Fruit fly (Drosophila melanogaster) whole organism, embryonic: Measurements from ENCODE around the gene CG8419.

Source experiments
- Aef1 ChIP-seq: fragments of 200-800 bp; sonication (Bioruptor generic); IDR thresholded peaks from 3 replicates; pipeline ENCODE4 v1.3.6; 2022; ENCODE audit warnings: missing biosample characterization, missing genetic modification characterization
- Asciz ChIP-seq: fragments of 200-800 bp; sonication (Bioruptor generic); optimal IDR thresholded peaks from 2 replicates; lab custom pipeline; 2017; ENCODE audit warnings: missing biosample characterization, mild to moderate bottlenecking, missing genetic modification characterization, missing genetic modification reagents
- Awh ChIP-seq: fragments of 200-800 bp; sonication (Bioruptor generic); IDR thresholded peaks from 2 replicates; pipeline ENCODE4, ENCODE4 v1.3.6; 2022; ENCODE audit warnings: missing biosample characterization, missing genetic modification characterization
- B-H2 ChIP-seq: fragments of 200-800 bp; sonication (Bioruptor generic); optimal IDR thresholded peaks from 2 replicates; lab custom pipeline; 2018; ENCODE audit warnings: missing biosample characterization, mild to moderate bottlenecking, missing genetic modification characterization
- CG11560 ChIP-seq: fragments of 200-800 bp; sonication (Bioruptor generic); IDR thresholded peaks from 3 replicates; pipeline ENCODE4 v1.3.6; 2022; ENCODE audit warnings: missing biosample characterization, missing genetic modification characterization
- CG12104 ChIP-seq: fragments of 200-800 bp; sonication (Bioruptor generic); optimal IDR thresholded peaks from 3 replicates; lab custom pipeline; 2016; ENCODE audit warnings: missing biosample characterization, missing genetic modification characterization
- CG12299 ChIP-seq: fragments of 200-800 bp; sonication (Bioruptor generic); optimal IDR thresholded peaks from 2 replicates; lab custom pipeline; 2018; ENCODE audit warnings: missing biosample characterization, mild to moderate bottlenecking, missing genetic modification characterization
- CG13287 ChIP-seq: fragments of 200-800 bp; sonication (Bioruptor generic); IDR thresholded peaks from 2 replicates; pipeline ENCODE4 v1.3.6; 2022; ENCODE audit warnings: missing biosample characterization, missing genetic modification characterization; ENCODE audit not compliant: partially characterized antibody
- CG14710 ChIP-seq: fragments of 200-800 bp; sonication (Bioruptor generic); optimal IDR thresholded peaks from 3 replicates; lab custom pipeline; 2019; ENCODE audit warnings: missing biosample characterization, mild to moderate bottlenecking, missing genetic modification characterization, moderate library complexity
- CG15269 ChIP-seq: fragments of 200-800 bp; sonication (Bioruptor generic); optimal IDR thresholded peaks from 2 replicates; lab custom pipeline; 2018; ENCODE audit warnings: missing biosample characterization, mild to moderate bottlenecking, missing genetic modification characterization, moderate library complexity
- CG1602 ChIP-seq: fragments of 200-800 bp; sonication (Bioruptor generic); optimal IDR thresholded peaks from 3 replicates; lab custom pipeline; 2016; ENCODE audit warnings: missing biosample characterization, missing genetic modification characterization
- CG16813 ChIP-seq: fragments of 200-800 bp; sonication (Bioruptor generic); IDR thresholded peaks from 3 replicates; pipeline ENCODE4 v1.3.6; 2022; ENCODE audit warnings: missing biosample characterization, missing genetic modification characterization; ENCODE audit not compliant: partially characterized antibody
- CG17186 ChIP-seq: fragments of 200-800 bp; sonication (Bioruptor generic); optimal IDR thresholded peaks from 3 replicates; lab custom pipeline; 2017; ENCODE audit warnings: missing biosample characterization, missing genetic modification reagents, missing genetic modification characterization
- CG17361 ChIP-seq: fragments of 200-800 bp; sonication (Bioruptor generic); IDR thresholded peaks from 3 replicates; pipeline ENCODE4 v1.3.6; 2022; ENCODE audit warnings: missing biosample characterization, missing genetic modification characterization
- CG18262 ChIP-seq: fragments of 200-800 bp; optimal IDR thresholded peaks from 3 replicates; lab custom pipeline; 2019; ENCODE audit warnings: missing biosample characterization, mild to moderate bottlenecking, missing genetic modification characterization, moderate library complexity
- CG18619 ChIP-seq: fragments of 200-800 bp; sonication (Bioruptor generic); optimal IDR thresholded peaks from 3 replicates; lab custom pipeline; 2017; ENCODE audit warnings: missing biosample characterization, mild to moderate bottlenecking, missing genetic modification characterization
- CG2202 ChIP-seq: fragments of 200-800 bp; sonication (Bioruptor generic); optimal IDR thresholded peaks from 2 replicates; lab custom pipeline; 2018; ENCODE audit warnings: missing biosample characterization, mild to moderate bottlenecking, missing genetic modification characterization
- CG30403 ChIP-seq: fragments of 200-800 bp; sonication (Bioruptor generic); optimal IDR thresholded peaks from 3 replicates; lab custom pipeline; 2016; ENCODE audit warnings: missing biosample characterization, missing genetic modification characterization
- CG30431 ChIP-seq: fragments of 200-800 bp; sonication (Bioruptor generic); optimal IDR thresholded peaks from 2 replicates; lab custom pipeline; 2017; ENCODE audit warnings: missing biosample characterization, missing genetic modification characterization
- CG32772 ChIP-seq: fragments of 200-800 bp; sonication (Bioruptor generic); IDR thresholded peaks from 2 replicates; pipeline ENCODE4 v1.3.6; 2022; ENCODE audit warnings: missing biosample characterization, missing genetic modification characterization
- CG33213 ChIP-seq: fragments of 200-800 bp; sonication (Bioruptor generic); optimal IDR thresholded peaks from 3 replicates; lab custom pipeline; 2016; ENCODE audit warnings: missing biosample characterization, missing genetic modification characterization
- CG3407 ChIP-seq: fragments of 200-800 bp; sonication (Bioruptor generic); optimal IDR thresholded peaks from 2 replicates; lab custom pipeline; 2018; ENCODE audit warnings: missing biosample characterization, mild to moderate bottlenecking, missing genetic modification characterization
- CG42726 ChIP-seq: fragments of 200-800 bp; sonication (Bioruptor generic); IDR thresholded peaks from 2 replicates; pipeline ENCODE4 v1.3.6; 2022; ENCODE audit warnings: missing biosample characterization, missing genetic modification characterization; ENCODE audit not compliant: partially characterized antibody
- CG4617 ChIP-seq: fragments of 200-800 bp; sonication (Bioruptor generic); optimal IDR thresholded peaks from 3 replicates; lab custom pipeline; 2016; ENCODE audit warnings: missing biosample characterization, missing genetic modification characterization, borderline replicate concordance
- CG4707 ChIP-seq: fragments of 200-800 bp; sonication (Bioruptor generic); optimal IDR thresholded peaks from 2 replicates; lab custom pipeline; 2018; ENCODE audit warnings: missing biosample characterization, mild to moderate bottlenecking, missing genetic modification characterization, moderate library complexity
- CG6175 ChIP-seq: fragments of 200-800 bp; sonication (Bioruptor generic); IDR thresholded peaks from 3 replicates; pipeline ENCODE4 v1.3.6; 2022; ENCODE audit warnings: missing biosample characterization, missing genetic modification characterization
- CG7556 ChIP-seq: fragments of 200-800 bp; sonication (Bioruptor generic); optimal IDR thresholded peaks from 2 replicates; lab custom pipeline; 2017; ENCODE audit warnings: missing biosample characterization, mild to moderate bottlenecking, missing genetic modification characterization
- CG8089 ChIP-seq: fragments of 200-800 bp; sonication (Bioruptor generic); optimal IDR thresholded peaks from 3 replicates; lab custom pipeline; 2016; ENCODE audit warnings: missing biosample characterization, missing genetic modification characterization
- CG9215 ChIP-seq: fragments of 200-800 bp; sonication (Bioruptor generic); IDR thresholded peaks from 2 replicates; pipeline ENCODE4 v1.3.6; 2022; ENCODE audit warnings: missing biosample characterization, missing genetic modification characterization
- CG9932 ChIP-seq: fragments of 200-800 bp; sonication (Bioruptor generic); IDR thresholded peaks from 2 replicates; pipeline ENCODE4 v1.3.6; 2022; ENCODE audit warnings: missing biosample characterization, missing genetic modification characterization
- GATAe ChIP-seq: fragments of 200-800 bp; sonication (Bioruptor generic); conservative IDR thresholded peaks from 2 replicates; pipeline ENCODE4 v1.3.6; 2022; ENCODE audit warnings: missing biosample characterization, missing genetic modification characterization
- Hmx ChIP-seq: fragments of 200-800 bp; sonication (Bioruptor generic); optimal IDR thresholded peaks from 2 replicates; lab custom pipeline; 2016; ENCODE audit warnings: missing biosample characterization, missing genetic modification characterization
- Hr39 ChIP-seq: fragments of >200 bp; optimal IDR thresholded peaks from 2 replicates; lab custom pipeline; 2017
- MESR4 ChIP-seq: fragments of 200-800 bp; sonication (Bioruptor generic); optimal IDR thresholded peaks from 2 replicates; lab custom pipeline; 2018; ENCODE audit warnings: missing biosample characterization, mild to moderate bottlenecking, missing genetic modification characterization, moderate library complexity
- NC2α ChIP-seq: fragments of 200-800 bp; sonication (Bioruptor generic); optimal IDR thresholded peaks from 2 replicates; lab custom pipeline; 2016; ENCODE audit warnings: missing biosample characterization, missing genetic modification characterization
- Optix ChIP-seq: fragments of 200-800 bp; sonication (Bioruptor generic); IDR thresholded peaks from 3 replicates; pipeline ENCODE4 v1.3.6; 2022; ENCODE audit warnings: missing biosample characterization, missing genetic modification characterization
- Rx ChIP-seq: fragments of 200-800 bp; sonication (Bioruptor generic); IDR thresholded peaks from 2 replicates; pipeline ENCODE4 v1.3.6; 2022; ENCODE audit warnings: missing biosample characterization, missing genetic modification characterization
- Sox100B ChIP-seq: fragments of 200-800 bp; sonication (Bioruptor generic); optimal IDR thresholded peaks from 3 replicates; lab custom pipeline; 2018; ENCODE audit warnings: missing biosample characterization, mild to moderate bottlenecking, missing genetic modification characterization
- Trl ChIP-seq, 3 experiments: fragments of >200 bp in 2 of 3; fragments of 200-800 bp in 1 of 3; sonication (Bioruptor generic) in 1 of 3; optimal IDR thresholded peaks; 2 replicates in 1 of 3; 3 replicates in 2 of 3; lab custom pipeline; 2016 to 2017; ENCODE audit warnings: missing biosample characterization in 1 of 3, missing genetic modification characterization in 1 of 3
- ap ChIP-seq: fragments of 200-800 bp; sonication (Bioruptor generic); IDR thresholded peaks from 2 replicates; pipeline ENCODE4 v1.3.6; 2022; ENCODE audit warnings: missing biosample characterization, missing genetic modification characterization
- dpn ChIP-seq, 2 experiments: fragments of 200-800 bp; sonication (Bioruptor generic); optimal IDR thresholded peaks; 3 replicates each; lab custom pipeline; 2016; ENCODE audit warnings: missing biosample characterization in 2 of 2, missing genetic modification characterization in 2 of 2
- fd3F ChIP-seq: fragments of 200-800 bp; sonication (Bioruptor generic); optimal IDR thresholded peaks from 2 replicates; lab custom pipeline; 2018; ENCODE audit warnings: missing biosample characterization, mild to moderate bottlenecking, missing genetic modification characterization, moderate library complexity
- fu2 ChIP-seq: fragments of 200-800 bp; sonication (Bioruptor generic); optimal IDR thresholded peaks from 2 replicates; lab custom pipeline; 2016; ENCODE audit warnings: missing biosample characterization, missing genetic modification characterization
- grau ChIP-seq: fragments of 200-800 bp; optimal IDR thresholded peaks from 3 replicates; lab custom pipeline; 2019; ENCODE audit warnings: missing biosample characterization, mild to moderate bottlenecking, missing genetic modification characterization, moderate library complexity
- jing ChIP-seq: fragments of 200-800 bp; sonication (Bioruptor generic); optimal IDR thresholded peaks from 2 replicates; lab custom pipeline; 2018; ENCODE audit warnings: missing biosample characterization, mild to moderate bottlenecking, missing genetic modification characterization
- luna ChIP-seq: fragments of 200-800 bp; sonication (Bioruptor generic); optimal IDR thresholded peaks from 2 replicates; lab custom pipeline; 2016; ENCODE audit warnings: missing biosample characterization, missing genetic modification characterization
- maf-S ChIP-seq: fragments of 200-800 bp; sonication (Bioruptor generic); optimal IDR thresholded peaks from 2 replicates; lab custom pipeline; 2016; ENCODE audit warnings: missing biosample characterization, missing genetic modification characterization
- nau ChIP-seq: fragments of 200-800 bp; sonication (Bioruptor generic); optimal IDR thresholded peaks from 3 replicates; lab custom pipeline; 2017; ENCODE audit warnings: missing biosample characterization, mild to moderate bottlenecking, missing genetic modification characterization, missing genetic modification reagents
- p53 ChIP-seq: fragments of 200-800 bp; sonication (Bioruptor generic); optimal IDR thresholded peaks from 2 replicates; lab custom pipeline; 2016; ENCODE audit warnings: missing biosample characterization, missing genetic modification characterization
- ranshi ChIP-seq: fragments of 200-800 bp; sonication (Bioruptor generic); IDR thresholded peaks from 2 replicates; pipeline ENCODE4 v1.3.6; 2022; ENCODE audit warnings: missing biosample characterization, missing genetic modification characterization
- stc ChIP-seq: fragments of 200-800 bp; sonication (Bioruptor generic); IDR thresholded peaks from 2 replicates; pipeline ENCODE4 v1.3.6; 2022; ENCODE audit warnings: missing biosample characterization, missing genetic modification characterization

CG8419 gene

dm6 chr2L:8164219-8164618, 41.8 kb upstream of the CG8419 start (continued):
- TF ChIP-seq nau (GFP tag; lab: Kevin White, UChicago) (peak; percentile 88), luna (GFP tag; lab: Kevin White, UChicago) (peak; percentile 20), CG9932 (GFP tag; lab: Robert Waterston, UW) (no peak), jing (GFP tag; lab: Kevin White, UChicago) (peak; percentile 55), GATAe (GFP tag; lab: Robert Waterston, UW) (no peak), dpn (GFP tag; optimal IDR thresholded peaks at IDR 0.05; lab: Kevin White, UChicago) (peak; percentile 45 to 58), CG16813 (GFP tag; lab: Robert Waterston, UW) (no peak), CG17361 (GFP tag; lab: Robert Waterston, UW) (peak; percentile 69; the same call in 2 of the 3 replicates), CG12299 (tag; lab: Kevin White, UChicago) (peak; percentile 76), Asciz (GFP tag; lab: Kevin White, UChicago) (peak; percentile 97), Awh (peak; percentile 94), ranshi (GFP tag; lab: Robert Waterston, UW) (peak; percentile 57; the same call in 1 of the 2 replicates), CG6175 (GFP tag; lab: Robert Waterston, UW) (no peak), CG9215 (GFP tag; lab: Robert Waterston, UW) (no peak), CG32772 (no peak), Hmx (GFP tag; lab: Kevin White, UChicago) (no peak), Sox100B (GFP tag; lab: Kevin White, UChicago) (peak; percentile 87), CG3407 (peak; percentile 96), CG7556 (GFP tag; lab: Kevin White, UChicago) (peak; percentile 82), B-H2 (GFP tag; lab: Kevin White, UChicago) (no peak), CG30431 (peak; percentile 70), CG1602 (peak; percentile 76), MESR4 (peak; percentile 1), ap (peak; percentile 56), CG2202 (peak; percentile 92), CG8089 (GFP tag; lab: Kevin White, UChicago) (peak; percentile 77), CG4617 (peak; percentile 39), CG13287 (GFP tag; lab: Robert Waterston, UW) (no peak), CG33213 (GFP tag; lab: Kevin White, UChicago) (peak; percentile 85), NC2α (GFP tag; lab: Kevin White, UChicago) (peak; percentile 77), CG11560 (no peak), Optix (no peak), fu2 (GFP tag; lab: Kevin White, UChicago) (no peak), CG15269 (tag; lab: Kevin White, UChicago) (peak; percentile 65), Trl (optimal IDR thresholded peaks at IDR 0.05; lab: Kevin White, UChicago) (no peak), Trl (GFP tag; optimal IDR thresholded peaks at IDR 0.05; lab: Kevin White, UChicago) (peak; percentile 80), grau (tag; lab: Kevin White, UChicago) (peak; percentile 48), Aef1 (GFP tag; lab: Robert Waterston, UW) (no peak), CG30403 (GFP tag; lab: Kevin White, UChicago) (peak; percentile 11), CG18619 (GFP tag; lab: Kevin White, UChicago) (peak; percentile 82), stc (GFP tag; lab: Robert Waterston, UW) (peak; percentile 68; the same call in 1 of the 2 replicates), CG18262 (tag; lab: Kevin White, UChicago) (peak; percentile 81), CG4707 (peak; percentile 86), Hr39 (no peak), Rx (GFP tag; lab: Robert Waterston, UW) (peak; percentile 24; the same call in 1 of the 2 replicates), CG42726 (GFP tag; lab: Robert Waterston, UW) (no peak), maf-S (GFP tag; lab: Kevin White, UChicago) (peak; percentile 63), CG17186 (GFP tag; lab: Kevin White, UChicago) (peak; percentile 48), CG14710 (tag; lab: Kevin White, UChicago) (peak; percentile 88), CG12104 (peak; percentile 86), fd3F (GFP tag; lab: Kevin White, UChicago) (peak; percentile 66), p53 (GFP tag; lab: Kevin White, UChicago) (peak; percentile 18)
